Worm (Caenorhabditis elegans) whole organism, L4 larva: ENCODE results near the gene F28B4.3.

Source experiments
- F10B5.3 ChIP-seq: sonication (generic microtip); optimal IDR thresholded peaks from 2 replicates; lab custom pipeline; 2016; ENCODE audit warnings: mild to moderate bottlenecking, missing genetic modification characterization, missing compliant biosample characterization
- nhr-10 ChIP-seq: fragments of 150-350 bp; optimal IDR thresholded peaks from 2 replicates; lab custom pipeline; 2014; ENCODE audit warnings: missing biosample characterization, missing genetic modification characterization
- pqm-1 ChIP-seq: sonication (generic microtip); optimal IDR thresholded peaks from 2 replicates; lab custom pipeline; 2017; ENCODE audit warnings: missing biosample characterization, missing genetic modification characterization
- saeg-2 ChIP-seq: fragments of 200-800 bp; sonication (Bioruptor generic); IDR thresholded peaks from 2 replicates; pipeline ENCODE4 v1.3.6; 2022; ENCODE audit warnings: missing genetic modification reagents, missing genetic modification characterization, missing compliant biosample characterization

DNA sequence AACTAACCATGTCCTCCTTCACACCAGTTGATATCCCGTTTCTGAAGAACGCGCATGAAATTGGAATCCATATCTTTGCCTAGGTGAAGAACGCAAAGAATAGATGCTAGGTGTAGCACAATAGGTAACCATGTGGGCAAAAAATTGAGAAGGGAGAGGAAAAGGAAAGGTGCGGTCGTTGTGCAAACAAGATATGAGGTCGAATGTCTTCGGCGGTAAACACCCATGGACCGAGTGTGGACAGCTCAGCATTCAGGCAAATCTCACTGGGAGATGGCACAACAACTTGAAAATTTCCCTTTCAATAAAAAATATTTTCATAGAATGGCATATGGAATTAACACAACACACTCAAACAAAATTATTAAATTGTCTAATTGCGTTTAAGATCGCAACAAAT, 25.7 kb downstream of the F28B4.3 start, which contains the start of gene F28B4.4:
- TF ChIP-seq pqm-1 (tag; lab: Kevin White, UChicago), result no peak
- TF ChIP-seq saeg-2 (GFP tag; lab: Robert Waterston, UW), result no peak
- no peak for TF ChIP-seq F10B5.3 (tag; lab: Kevin White, UChicago)
- no peak for TF ChIP-seq nhr-10 (tag; lab: Kevin White, UChicago)
